Worm (Caenorhabditis elegans): Measurements from ENCODE around the gene mib-1.

DNA sequence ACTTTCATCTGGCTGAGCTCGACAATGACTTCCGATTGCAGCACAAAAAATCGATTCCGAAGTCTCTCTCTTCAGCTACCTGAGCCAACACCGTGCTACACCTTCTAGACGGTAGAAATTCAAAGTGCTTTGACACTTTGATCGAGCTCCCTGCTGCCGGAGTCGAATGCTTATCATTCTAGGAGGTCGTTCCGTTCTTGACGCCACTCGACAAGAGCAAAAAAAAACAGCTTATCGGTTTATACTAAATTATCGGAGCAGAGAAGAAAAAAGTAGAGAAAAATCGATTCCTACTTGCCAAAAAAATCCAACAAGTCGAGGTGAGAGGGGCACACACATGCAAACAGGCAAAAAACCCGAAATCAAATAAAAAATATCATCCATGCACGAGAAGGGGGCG is 21.9 kb downstream of the mib-1 start:
- no peak for TF ChIP-seq ceh-27 (GFP tag; optimal IDR thresholded peaks at IDR 0.05)
- no peak for TF ChIP-seq ama-1 (optimal IDR thresholded peaks at IDR 0.05)
- TF ChIP-seq ama-1 (GFP tag; optimal IDR thresholded peaks at IDR 0.05): no peak
- TF ChIP-seq sea-2 (GFP tag; IDR thresholded peaks at IDR 0.05): no peak
- TF ChIP-seq T07F8.4 (tag; optimal IDR thresholded peaks at IDR 0.05): no peak
